Fruit fly (Drosophila melanogaster) whole organism, wandering third instar larva: ENCODE data around the gene pst.

ENCODE experiments used
- Abd-B ChIP-seq: fragments of >200 bp; optimal IDR thresholded peaks from 2 replicates; lab custom pipeline; 2017; ENCODE audit warnings: missing biosample characterization, missing genetic modification characterization
- CG32264 ChIP-seq: fragments of 200-800 bp; sonication (Bioruptor generic); optimal IDR thresholded peaks from 2 replicates; lab custom pipeline; 2016; ENCODE audit warnings: missing biosample characterization, missing genetic modification characterization
- CG9705 ChIP-seq: fragments of 200-800 bp; sonication (Bioruptor generic); optimal IDR thresholded peaks from 2 replicates; lab custom pipeline; 2018; ENCODE audit warnings: missing biosample characterization, mild to moderate bottlenecking, missing genetic modification characterization
- CrebA ChIP-seq: fragments of 200-800 bp; sonication (Bioruptor generic); optimal IDR thresholded peaks from 2 replicates; lab custom pipeline; 2016; ENCODE audit warnings: missing biosample characterization, mild to moderate bottlenecking, missing genetic modification characterization, borderline replicate concordance
- Dfd ChIP-seq: fragments of >200 bp; optimal IDR thresholded peaks from 2 replicates; lab custom pipeline; 2017; ENCODE audit warnings: missing biosample characterization, missing genetic modification characterization
- Dif ChIP-seq: fragments of 200-275, 200-300 bp; sonication (Bioruptor generic); optimal IDR thresholded peaks from 2 replicates; lab custom pipeline; 2018; ENCODE audit warnings: missing biosample characterization, missing genetic modification characterization; ENCODE audit not compliant: partially characterized antibody
- GATAd ChIP-seq: sonication (Bioruptor generic); optimal IDR thresholded peaks from 2 replicates; lab custom pipeline; 2016; ENCODE audit warnings: missing biosample characterization, missing genetic modification characterization
- HLH106 ChIP-seq: fragments of 200-800 bp; optimal IDR thresholded peaks from 3 replicates; lab custom pipeline; 2019; ENCODE audit warnings: missing biosample characterization, mild to moderate bottlenecking, missing genetic modification characterization, moderate library complexity
- Hnf4 ChIP-seq: fragments of 200-800 bp; sonication (Bioruptor generic); optimal IDR thresholded peaks from 2 replicates; lab custom pipeline; 2016; ENCODE audit warnings: missing biosample characterization, mild to moderate bottlenecking, missing genetic modification characterization
- Hr78 ChIP-seq: fragments of >200 bp; optimal IDR thresholded peaks from 2 replicates; lab custom pipeline; 2017; ENCODE audit warnings: missing biosample characterization, missing genetic modification characterization
- Hr83 ChIP-seq: fragments of 200-300 bp; sonication (Bioruptor generic); optimal IDR thresholded peaks from 2 replicates; lab custom pipeline; 2016; ENCODE audit warnings: missing biosample characterization, mild to moderate bottlenecking, missing genetic modification characterization, moderate library complexity; ENCODE audit not compliant: poor library complexity, severe bottlenecking
- Mio ChIP-seq: sonication (Bioruptor generic); optimal IDR thresholded peaks from 2 replicates; lab custom pipeline; 2016; ENCODE audit warnings: missing biosample characterization, missing genetic modification characterization
- Myc ChIP-seq: fragments of >200 bp; optimal IDR thresholded peaks from 2 replicates; lab custom pipeline; 2017
- N ChIP-seq: fragments of >200 bp; optimal IDR thresholded peaks from 2 replicates; lab custom pipeline; 2018; ENCODE audit warnings: missing biosample characterization, missing external identifiers, missing genetic modification characterization
- OdsH ChIP-seq: fragments of 200-800 bp; sonication (Bioruptor generic); optimal IDR thresholded peaks from 2 replicates; lab custom pipeline; 2016; ENCODE audit warnings: missing biosample characterization, mild to moderate bottlenecking, missing genetic modification characterization
- Rel ChIP-seq, 2 experiments: fragments of 200-800 bp; sonication (Bioruptor generic) in 1 of 2; optimal IDR thresholded peaks; 2 replicates in 1 of 2; 3 replicates in 1 of 2; lab custom pipeline; 2016 to 2019; ENCODE audit warnings: mild to moderate bottlenecking in 2 of 2, missing biosample characterization in 2 of 2, missing genetic modification characterization in 2 of 2, moderate library complexity in 1 of 2
- Sp1 ChIP-seq: fragments of 200-800 bp; sonication (Bioruptor generic); optimal IDR thresholded peaks from 3 replicates; lab custom pipeline; 2019; ENCODE audit warnings: missing biosample characterization, mild to moderate bottlenecking, missing genetic modification characterization, moderate library complexity
- br ChIP-seq: fragments of 200-800 bp; sonication (Bioruptor generic); optimal IDR thresholded peaks from 2 replicates; lab custom pipeline; 2016; ENCODE audit warnings: missing biosample characterization, missing genetic modification characterization
- dl ChIP-seq, 2 experiments: fragments of 175-275, 200-275 bp in 1 of 2; fragments of 200-275 bp in 1 of 2; sonication (Bioruptor generic); optimal IDR thresholded peaks; lab custom pipeline; 2018; ENCODE audit warnings: mild to moderate bottlenecking in 2 of 2, missing biosample characterization in 2 of 2, missing genetic modification characterization in 2 of 2, moderate library complexity in 2 of 2; ENCODE audit not compliant: partially characterized antibody in 2 of 2, insufficient read depth in 1 of 2
- dsf ChIP-seq: sonication (Bioruptor generic); optimal IDR thresholded peaks from 2 replicates; lab custom pipeline; 2016; ENCODE audit warnings: missing biosample characterization, missing genetic modification characterization, borderline replicate concordance
- ey ChIP-seq: fragments of 200-800 bp; sonication (Bioruptor generic); optimal IDR thresholded peaks from 2 replicates; lab custom pipeline; 2016; ENCODE audit warnings: missing biosample characterization, missing genetic modification characterization
- foxo ChIP-seq, 2 experiments: fragments of 200-800 bp; sonication (Bioruptor generic); optimal IDR thresholded peaks; 2 replicates in 1 of 2; 3 replicates in 1 of 2; lab custom pipeline; 2016 to 2017; ENCODE audit warnings: missing biosample characterization in 2 of 2, missing genetic modification characterization in 2 of 2
- fru ChIP-seq: fragments of 200-800 bp; sonication (Bioruptor generic); optimal IDR thresholded peaks from 3 replicates; lab custom pipeline; 2016; ENCODE audit warnings: missing biosample characterization, mild to moderate bottlenecking, missing genetic modification characterization
- h ChIP-seq: fragments of 200-800 bp; sonication (Bioruptor generic); optimal IDR thresholded peaks from 3 replicates; lab custom pipeline; 2016; ENCODE audit warnings: missing biosample characterization, mild to moderate bottlenecking, missing genetic modification characterization
- jim ChIP-seq: fragments of 175-275, 200-325 bp; sonication (Bioruptor generic); optimal IDR thresholded peaks from 2 replicates; lab custom pipeline; 2016; ENCODE audit warnings: missing biosample characterization, mild to moderate bottlenecking, missing genetic modification characterization
- lola ChIP-seq: fragments of >200 bp; optimal IDR thresholded peaks from 2 replicates; lab custom pipeline; 2017; ENCODE audit warnings: missing biosample characterization, missing genetic modification characterization
- pan ChIP-seq: fragments of >200 bp; optimal IDR thresholded peaks from 2 replicates; lab custom pipeline; 2017
- rgr ChIP-seq: fragments of 200-800 bp; sonication (Bioruptor generic); optimal IDR thresholded peaks from 3 replicates; lab custom pipeline; 2016; ENCODE audit warnings: missing biosample characterization, mild to moderate bottlenecking, missing genetic modification characterization
- sage ChIP-seq: fragments of 200-800 bp; sonication (Bioruptor generic); optimal IDR thresholded peaks from 2 replicates; lab custom pipeline; 2016; ENCODE audit warnings: missing biosample characterization, mild to moderate bottlenecking, missing genetic modification characterization
- tai ChIP-seq: sonication (Bioruptor generic); optimal IDR thresholded peaks from 2 replicates; lab custom pipeline; 2016; ENCODE audit warnings: missing biosample characterization, missing genetic modification characterization
- usp ChIP-seq: fragments of >200 bp; optimal IDR thresholded peaks from 2 replicates; lab custom pipeline; 2017; ENCODE audit warnings: missing biosample characterization, missing genetic modification characterization
- woc ChIP-seq: sonication (Bioruptor generic); optimal IDR thresholded peaks from 2 replicates; lab custom pipeline; 2016; ENCODE audit warnings: missing biosample characterization, mild to moderate bottlenecking, missing genetic modification characterization

Gene pst

dm6 chr3L:7401972-7402371, 41.9 kb upstream of the pst start:
- no peak for TF ChIP-seq pan
- no peak for TF ChIP-seq sage (GFP tag; lab: Kevin White, UChicago)
- TF ChIP-seq br (GFP tag; lab: Kevin White, UChicago), result no peak
- TF ChIP-seq Hr78 (GFP tag; lab: Kevin White, UChicago), result no peak
- TF ChIP-seq lola, result no peak
- no peak for TF ChIP-seq OdsH
- no peak for TF ChIP-seq CG9705 (GFP tag; lab: Kevin White, UChicago)
- no peak for TF ChIP-seq dl (GFP tag; optimal IDR thresholded peaks at IDR 0.05; lab: Kevin White, UChicago; ENCODE audit: insufficient read depth in 1 of 2, partially characterized antibody in 2 of 2)
- TF ChIP-seq ey (GFP tag; lab: Kevin White, UChicago), result no peak
- no peak for TF ChIP-seq jim (GFP tag; lab: Kevin White, UChicago)
- no peak for TF ChIP-seq Hnf4 (GFP tag; lab: Kevin White, UChicago)
- no peak for TF ChIP-seq Hr83
- no peak for TF ChIP-seq Myc (lab: Kevin White, UChicago)
- TF ChIP-seq Dfd (GFP tag; lab: Kevin White, UChicago), result no peak
- no peak for TF ChIP-seq woc (GFP tag; lab: Kevin White, UChicago)
- TF ChIP-seq usp, result no peak
- TF ChIP-seq HLH106 (tag; lab: Kevin White, UChicago), result no peak
- no peak for TF ChIP-seq rgr
- TF ChIP-seq GATAd (GFP tag; lab: Kevin White, UChicago), result no peak

DNA sequence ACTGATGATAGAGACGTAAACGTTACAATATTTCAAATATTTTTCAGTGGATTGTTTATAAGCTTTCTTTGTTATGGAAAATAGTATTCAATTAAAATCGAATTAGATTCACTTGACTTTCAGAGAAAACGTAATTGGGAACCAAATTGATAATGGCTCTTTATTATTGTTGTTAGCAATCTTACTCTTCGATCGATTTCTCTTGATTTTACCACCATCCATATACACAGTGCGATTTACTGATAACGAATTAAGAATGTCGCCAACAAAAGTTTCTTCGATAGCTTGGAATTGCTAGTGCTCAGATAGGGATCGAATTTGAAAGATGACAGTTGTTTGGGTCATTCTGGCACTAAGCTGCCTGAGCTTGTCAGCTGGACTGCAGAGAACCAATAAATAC, 39.7 kb upstream of the pst start, which contains the start of gene CG18417:
Gene CG18417 (plus strand): TSS at position 301 of the 400 bp plus-strand sequence.
- no peak for TF ChIP-seq pan
- TF ChIP-seq CG32264 (GFP tag; lab: Kevin White, UChicago), result no peak
- TF ChIP-seq N (GFP tag; lab: Kevin White, UChicago), result no peak
- TF ChIP-seq Hr83, result no peak
- no peak for TF ChIP-seq foxo (GFP tag; optimal IDR thresholded peaks at IDR 0.05; lab: Kevin White, UChicago)
- TF ChIP-seq, all 38 proteins: peak for 0

dm6 chr3L:7397979-7398378, 37.9 kb upstream of the pst start, which contains the start of gene CG8562:
Gene CG8562 (plus strand): TSS chr3L:7398285.
- TF ChIP-seq N (GFP tag; lab: Kevin White, UChicago) (no peak), CrebA (no peak), Hr78 (GFP tag; lab: Kevin White, UChicago) (no peak), fru (GFP tag; lab: Kevin White, UChicago) (no peak), pan (no peak), sage (GFP tag; lab: Kevin White, UChicago) (no peak), GATAd (GFP tag; lab: Kevin White, UChicago) (no peak), Dfd (GFP tag; lab: Kevin White, UChicago) (no peak), usp (no peak), ey (GFP tag; lab: Kevin White, UChicago) (no peak), Hnf4 (GFP tag; lab: Kevin White, UChicago) (no peak), Hr83 (no peak), tai (GFP tag; lab: Kevin White, UChicago) (no peak), dl (GFP tag; optimal IDR thresholded peaks at IDR 0.05; lab: Kevin White, UChicago; ENCODE audit: insufficient read depth in 1 of 2, partially characterized antibody in 2 of 2) (no peak), CG32264 (GFP tag; lab: Kevin White, UChicago) (no peak), h (GFP tag; lab: Kevin White, UChicago) (no peak)

DNA sequence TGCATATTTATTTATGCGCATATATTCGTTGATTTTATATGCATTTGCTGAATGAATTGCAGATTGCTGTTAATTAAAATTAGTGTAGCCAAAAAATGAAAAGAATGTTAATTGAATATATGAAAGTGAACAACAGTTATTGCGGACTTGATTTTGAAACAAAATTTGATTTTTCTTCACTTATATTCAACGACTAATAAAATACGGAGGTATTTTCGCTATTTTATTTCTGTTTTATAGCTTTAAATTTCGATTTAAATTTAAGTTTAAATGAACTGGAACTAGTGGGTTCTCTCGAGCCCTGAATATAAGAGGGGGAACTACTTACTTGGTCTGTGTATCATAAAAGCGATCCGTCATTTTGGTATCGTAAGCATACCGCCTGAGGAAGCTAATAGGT, 36.0 kb upstream of the pst start, which contains the start of gene CG32379:
Gene CG32379 (plus strand): TSS at position 301 of the 400 bp plus-strand sequence.
- TF ChIP-seq Mio (no peak), h (GFP tag; lab: Kevin White, UChicago) (no peak), woc (GFP tag; lab: Kevin White, UChicago) (no peak), Abd-B (GFP tag; lab: Kevin White, UChicago) (no peak), CG9705 (GFP tag; lab: Kevin White, UChicago) (no peak), pan (no peak), lola (no peak), br (GFP tag; lab: Kevin White, UChicago) (no peak), Sp1 (no peak), fru (GFP tag; lab: Kevin White, UChicago) (no peak), Myc (lab: Kevin White, UChicago) (no peak), foxo (GFP tag; optimal IDR thresholded peaks at IDR 0.05; lab: Kevin White, UChicago) (no peak), dsf (GFP tag; lab: Kevin White, UChicago) (no peak), Dif (GFP tag; lab: Kevin White, UChicago) (no peak), Rel (GFP tag; optimal IDR thresholded peaks at IDR 0.05; lab: Kevin White, UChicago) (no peak), Rel (tag; optimal IDR thresholded peaks at IDR 0.05; lab: Kevin White, UChicago) (no peak), Dfd (GFP tag; lab: Kevin White, UChicago) (no peak)
